Worm (Caenorhabditis elegans) whole organism, L3 larva: ENCODE measurements around the gene K06A4.2.

ENCODE experiments used
- ZK546.5 ChIP-seq: sonication (generic microtip); optimal IDR thresholded peaks from 2 replicates; lab custom pipeline; 2017; ENCODE audit warnings: missing biosample characterization, missing genetic modification characterization
- aly-2 ChIP-seq: fragments of 150-350 bp; optimal IDR thresholded peaks from 2 replicates; lab custom pipeline; 2014; ENCODE audit warnings: missing biosample characterization, missing genetic modification characterization
- ama-1 ChIP-seq: fragments of 150-350 bp; optimal IDR thresholded peaks from 2 replicates; lab custom pipeline; 2018
- ceh-16 ChIP-seq: sonication (generic microtip); optimal IDR thresholded peaks from 2 replicates; lab custom pipeline; 2017; ENCODE audit warnings: missing biosample characterization, missing genetic modification characterization
- ceh-82 ChIP-seq: fragments of 150-350 bp; optimal IDR thresholded peaks from 2 replicates; lab custom pipeline; 2014; ENCODE audit warnings: missing biosample characterization, missing genetic modification characterization
- daf-12 ChIP-seq: fragments of 150-350 bp; optimal IDR thresholded peaks from 2 replicates; lab custom pipeline; 2014; ENCODE audit warnings: missing biosample characterization, missing genetic modification reagents, missing genetic modification characterization
- egl-27 ChIP-seq: sonication (generic microtip); optimal IDR thresholded peaks from 4 replicates; lab custom pipeline; 2017; ENCODE audit warnings: missing biosample characterization, missing genetic modification reagents, missing genetic modification characterization
- elt-2 ChIP-seq: sonication (generic microtip); optimal IDR thresholded peaks from 2 replicates; lab custom pipeline; 2016; ENCODE audit warnings: missing genetic modification reagents, mild to moderate bottlenecking, missing genetic modification characterization, missing compliant biosample characterization
- eor-1 ChIP-seq, 2 experiments: fragments of 150-350 bp; optimal IDR thresholded peaks; 2 replicates each; lab custom pipeline; 2014 to 2018; ENCODE audit warnings: missing biosample characterization in 2 of 2, missing genetic modification characterization in 2 of 2
- fkh-10 ChIP-seq: sonication (generic microtip); optimal IDR thresholded peaks from 2 replicates; lab custom pipeline; 2017; ENCODE audit warnings: missing biosample characterization, missing genetic modification reagents, missing genetic modification characterization
- fkh-2 ChIP-seq: fragments of 150-350 bp; optimal IDR thresholded peaks from 2 replicates; lab custom pipeline; 2014; ENCODE audit warnings: missing biosample characterization, missing genetic modification reagents, missing genetic modification characterization
- hmg-11 ChIP-seq: sonication (generic microtip); optimal IDR thresholded peaks from 2 replicates; lab custom pipeline; 2016; ENCODE audit warnings: missing genetic modification characterization, missing compliant biosample characterization
- jun-1 ChIP-seq: fragments of 150-350 bp; optimal IDR thresholded peaks from 2 replicates; lab custom pipeline; 2014; ENCODE audit warnings: missing biosample characterization, missing genetic modification reagents, missing genetic modification characterization
- lin-15B ChIP-seq: fragments of 150-350 bp; optimal IDR thresholded peaks from 2 replicates; lab custom pipeline; 2014; ENCODE audit warnings: missing biosample characterization, missing genetic modification characterization
- lin-39 ChIP-seq: fragments of 150-350 bp; optimal IDR thresholded peaks from 2 replicates; lab custom pipeline; 2018; ENCODE audit warnings: missing biosample characterization, missing genetic modification reagents, missing genetic modification characterization
- lsy-12 ChIP-seq: sonication (generic microtip); optimal IDR thresholded peaks from 2 replicates; lab custom pipeline; 2016; ENCODE audit warnings: mild to moderate bottlenecking, missing genetic modification characterization, missing compliant biosample characterization
- mdl-1 ChIP-seq: fragments of 150-350 bp; optimal IDR thresholded peaks from 2 replicates; lab custom pipeline; 2014; ENCODE audit warnings: missing biosample characterization, missing genetic modification characterization
- mml-1 ChIP-seq: fragments of 150-350 bp; sonication (generic microtip); optimal IDR thresholded peaks from 3 replicates; lab custom pipeline; 2014; ENCODE audit warnings: missing biosample characterization, missing genetic modification characterization
- nfya-1 ChIP-seq: sonication (generic microtip); optimal IDR thresholded peaks from 2 replicates; lab custom pipeline; 2017; ENCODE audit warnings: missing genetic modification characterization, mild to moderate bottlenecking, missing compliant biosample characterization, antibody characterized with exemption, moderate library complexity; ENCODE audit not compliant: insufficient read depth
- nhr-11 ChIP-seq: fragments of 150-350 bp; optimal IDR thresholded peaks from 2 replicates; lab custom pipeline; 2014; ENCODE audit warnings: missing biosample characterization, missing genetic modification characterization
- nhr-12 ChIP-seq: fragments of 150-350 bp; optimal IDR thresholded peaks from 2 replicates; lab custom pipeline; 2014; ENCODE audit warnings: missing biosample characterization, missing genetic modification characterization
- nhr-23 ChIP-seq: fragments of 150-350 bp; optimal IDR thresholded peaks from 2 replicates; lab custom pipeline; 2014; ENCODE audit warnings: missing biosample characterization, missing genetic modification reagents, missing genetic modification characterization
- nhr-237 ChIP-seq: fragments of 150-350 bp; optimal IDR thresholded peaks from 2 replicates; lab custom pipeline; 2014; ENCODE audit warnings: missing biosample characterization, missing genetic modification characterization
- nhr-25 ChIP-seq: sonication (generic microtip); optimal IDR thresholded peaks from 2 replicates; lab custom pipeline; 2017; ENCODE audit warnings: missing biosample characterization, missing genetic modification characterization
- nhr-43 ChIP-seq: sonication (generic microtip); optimal IDR thresholded peaks from 2 replicates; lab custom pipeline; 2016; ENCODE audit warnings: mild to moderate bottlenecking, missing genetic modification characterization, missing compliant biosample characterization; ENCODE audit not compliant: poor library complexity, severe bottlenecking
- nhr-76 ChIP-seq: fragments of 150-350 bp; sonication (generic microtip); optimal IDR thresholded peaks from 5 replicates; lab custom pipeline; 2014; ENCODE audit warnings: missing biosample characterization, missing genetic modification characterization
- pha-4 ChIP-seq: fragments of 150-350 bp; optimal IDR thresholded peaks from 2 replicates; lab custom pipeline; 2014; ENCODE audit warnings: missing biosample characterization, missing genetic modification reagents, missing genetic modification characterization
- pqm-1 ChIP-seq: fragments of 150-350 bp; optimal IDR thresholded peaks from 2 replicates; lab custom pipeline; 2017; ENCODE audit warnings: missing biosample characterization, missing genetic modification characterization, inconsistent platforms
- sea-2 ChIP-seq: fragments of 150-350 bp; sonication (generic microtip); optimal IDR thresholded peaks from 4 replicates; lab custom pipeline; 2014; ENCODE audit warnings: missing biosample characterization, missing genetic modification reagents, missing genetic modification characterization
- skn-1 ChIP-seq: fragments of 150-350 bp; optimal IDR thresholded peaks from 2 replicates; lab custom pipeline; 2014; ENCODE audit warnings: missing biosample characterization, missing genetic modification characterization
- snpc-4 ChIP-seq: fragments of 150-350 bp; optimal IDR thresholded peaks from 2 replicates; lab custom pipeline; 2014; ENCODE audit warnings: missing biosample characterization, missing genetic modification characterization
- tbx-2 ChIP-seq: sonication (generic microtip); optimal IDR thresholded peaks from 2 replicates; lab custom pipeline; 2016; ENCODE audit warnings: mild to moderate bottlenecking, missing genetic modification characterization, missing compliant biosample characterization
- unc-39 ChIP-seq: sonication (generic microtip); optimal IDR thresholded peaks from 4 replicates; lab custom pipeline; 2017; ENCODE audit warnings: missing biosample characterization, missing genetic modification characterization
- unc-62 ChIP-seq: fragments of 150-350 bp; sonication (generic microtip); optimal IDR thresholded peaks from 4 replicates; lab custom pipeline; 2014; ENCODE audit warnings: missing biosample characterization, missing genetic modification reagents, missing genetic modification characterization
- ztf-11 ChIP-seq: fragments of 150-350 bp; optimal IDR thresholded peaks from 2 replicates; lab custom pipeline; 2014; ENCODE audit warnings: missing biosample characterization, missing genetic modification characterization
- ztf-4 ChIP-seq: fragments of 150-350 bp; optimal IDR thresholded peaks from 2 replicates; lab custom pipeline; 2014; ENCODE audit warnings: missing biosample characterization, missing genetic modification characterization

The K06A4.2 gene

DNA sequence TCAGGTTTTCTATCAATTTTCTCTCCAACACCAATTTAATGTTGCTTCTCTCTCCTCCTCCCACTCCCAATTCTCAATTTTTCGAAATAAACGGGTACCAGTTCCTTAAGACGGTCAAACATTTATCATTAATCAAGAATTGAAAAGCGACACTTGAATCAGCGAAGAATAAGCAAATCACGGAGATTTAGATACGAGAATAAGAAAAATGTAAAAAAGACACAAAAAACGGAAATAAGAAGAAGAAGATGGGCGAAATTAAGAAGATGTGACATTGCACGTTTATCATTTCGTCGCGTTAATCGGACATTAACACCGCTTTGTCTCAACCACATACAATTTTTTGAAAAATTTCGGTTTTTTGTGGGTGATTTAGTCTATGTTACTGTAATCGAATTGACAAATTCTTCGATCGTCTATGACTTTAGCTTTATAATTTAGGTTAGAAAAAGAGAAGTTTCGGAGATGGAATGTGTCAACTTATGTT, 20.5 kb downstream of the K06A4.2 start, which contains the start of gene haao-1:
Gene haao-1, plus strand, starts transcription at position 437 of the 487 bp plus-strand sequence.
- TF ChIP-seq nhr-76 (tag; lab: Kevin White, UChicago) = no peak
- TF ChIP-seq pqm-1 (tag; lab: Kevin White, UChicago) = no peak
- TF ChIP-seq nhr-23 (tag; lab: Kevin White, UChicago) = peak; percentile 41
- TF ChIP-seq lin-39 (tag; lab: Kevin White, UChicago) = no peak
- TF ChIP-seq ztf-11 (tag; lab: Kevin White, UChicago) = no peak
- TF ChIP-seq nhr-25 (tag; lab: Kevin White, UChicago) = peak; percentile 49

DNA sequence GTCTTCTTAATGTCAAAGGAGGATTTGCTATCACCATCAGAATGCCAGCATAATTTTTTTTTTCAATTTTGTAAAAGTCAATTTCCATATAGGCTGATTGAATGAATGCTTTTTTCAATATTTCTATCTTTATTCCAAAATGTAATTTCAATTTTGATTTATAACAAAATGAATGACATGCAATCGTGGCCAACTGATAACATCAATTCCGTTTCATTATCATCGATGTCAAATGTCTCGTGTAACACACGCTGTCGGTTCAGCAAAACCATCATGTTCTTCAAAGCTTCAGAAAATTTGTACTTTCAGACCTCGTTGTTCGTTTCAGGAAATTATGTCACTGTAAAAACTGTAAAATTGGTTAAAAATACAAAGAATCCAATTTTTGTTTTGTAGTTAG, 22.9 kb downstream of the K06A4.2 start:
- no peak for TF ChIP-seq aly-2 (tag; lab: Kevin White, UChicago)
- TF ChIP-seq nhr-11 = no peak
- peak; percentile 82 for TF ChIP-seq elt-2 (tag; lab: Kevin White, UChicago)
- peak; percentile 80 for TF ChIP-seq pqm-1 (tag; lab: Kevin White, UChicago)

DNA sequence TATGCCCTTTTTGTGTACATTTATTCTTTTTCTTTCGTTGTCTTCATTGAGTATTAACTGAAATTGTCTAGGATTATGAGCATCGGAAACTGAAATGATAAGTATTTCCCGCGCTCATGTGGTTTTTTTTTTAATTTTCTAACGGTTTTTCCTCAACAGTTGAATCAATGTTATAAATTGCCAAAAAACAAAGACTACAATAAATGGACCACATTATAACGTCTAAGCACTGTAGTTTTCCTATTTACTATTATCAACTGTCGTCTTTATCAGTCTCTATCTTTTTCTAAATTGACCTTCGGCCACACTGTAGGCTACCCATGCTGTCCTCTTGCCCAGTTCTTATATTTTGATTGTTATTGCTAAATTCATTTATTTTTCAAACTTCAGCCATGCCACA, 23.7 kb downstream of the K06A4.2 start, which contains the start of gene acs-14:
Gene acs-14, plus strand, starts transcription at position 391 of the 400 bp plus-strand sequence.
- TF ChIP-seq eor-1 (tag; optimal IDR thresholded peaks at IDR 0.05; lab: Kevin White, UChicago) (no peak), elt-2 (tag; lab: Kevin White, UChicago) (peak; percentile 67), mdl-1 (tag; lab: Kevin White, UChicago) (no peak), egl-27 (no peak), skn-1 (tag; lab: Kevin White, UChicago) (no peak), mml-1 (tag; lab: Kevin White, UChicago) (no peak), pha-4 (tag; lab: Kevin White, UChicago) (peak; percentile 1), nhr-43 (tag; lab: Kevin White, UChicago) (no peak)

DNA sequence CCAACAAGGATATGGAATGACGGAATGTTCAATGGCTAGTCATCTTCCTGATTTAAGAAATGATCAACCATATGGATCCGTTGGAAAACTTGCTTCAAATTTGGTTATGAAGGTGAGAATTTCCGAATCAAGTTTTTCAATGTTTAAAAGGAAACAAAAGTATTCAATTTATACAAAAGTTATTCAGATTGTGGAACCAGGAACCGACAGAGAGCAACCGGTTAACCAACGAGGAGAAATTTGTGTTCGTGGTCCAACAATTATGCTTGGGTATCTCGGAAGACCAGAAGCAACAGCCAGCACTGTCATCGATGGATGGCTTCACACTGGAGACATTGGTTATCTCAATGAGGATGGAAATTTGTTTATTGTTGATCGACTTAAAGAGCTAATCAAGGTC, 25.6 kb downstream of the K06A4.2 start:
- TF ChIP-seq unc-39 (tag; lab: Kevin White, UChicago) = no peak
- TF ChIP-seq tbx-2 (tag; lab: Kevin White, UChicago) = no peak
- TF ChIP-seq lin-39 (tag; lab: Kevin White, UChicago) = no peak
- TF ChIP-seq unc-62 (GFP tag; lab: Kevin White, UChicago) = no peak
- no peak for TF ChIP-seq ama-1
- no peak for TF ChIP-seq daf-12 (tag; lab: Kevin White, UChicago)
- TF ChIP-seq fkh-2 (tag; lab: Kevin White, UChicago) = no peak
- no peak for TF ChIP-seq nhr-11
- no peak for TF ChIP-seq ceh-82 (tag; lab: Kevin White, UChicago)

- TF ChIP-seq ztf-4 (tag; lab: Kevin White, UChicago) (no peak), lsy-12 (tag; lab: Kevin White, UChicago) (no peak), fkh-10 (GFP tag; lab: Kevin White, UChicago) (peak; percentile 23), ceh-16 (tag; lab: Kevin White, UChicago) (no peak), ztf-11 (tag; lab: Kevin White, UChicago) (no peak), lin-15B (peak; percentile 30), nfya-1 (tag; lab: Kevin White, UChicago) (peak; percentile 45), unc-62 (GFP tag; lab: Kevin White, UChicago) (no peak), nhr-12 (no peak), eor-1 (tag; optimal IDR thresholded peaks at IDR 0.05; lab: Kevin White, UChicago) (no peak), snpc-4 (tag; lab: Kevin White, UChicago) (peak; percentile 46), lin-39 (tag; lab: Kevin White, UChicago) (no peak), nhr-25 (tag; lab: Kevin White, UChicago) (no peak), hmg-11 (tag; lab: Kevin White, UChicago) (peak; percentile 28), egl-27 (no peak), sea-2 (no peak), mdl-1 (tag; lab: Kevin White, UChicago) (no peak), elt-2 (tag; lab: Kevin White, UChicago) (peak; percentile 7), nhr-43 (tag; lab: Kevin White, UChicago) (no peak), nhr-23 (tag; lab: Kevin White, UChicago) (peak; percentile 20), ZK546.5 (tag; lab: Kevin White, UChicago) (no peak), jun-1 (tag; lab: Kevin White, UChicago) (peak; percentile 14), nhr-237 (tag; lab: Kevin White, UChicago) (no peak), pha-4 (tag; lab: Kevin White, UChicago) (peak; percentile 73)
Measured at ce11 chrV:9513590-9513989, 29.6 kb downstream of the K06A4.2 start, which contains the start of gene eif-2Bdelta. TSS of gene eif-2Bdelta (plus strand) at chrV:9513824.
